Fruit fly (Drosophila melanogaster): Measurements from ENCODE around the gene emb.
A peak's percentile ranks its signal among the peaks of the same experiment; 100 is the strongest.

emb gene

DNA sequence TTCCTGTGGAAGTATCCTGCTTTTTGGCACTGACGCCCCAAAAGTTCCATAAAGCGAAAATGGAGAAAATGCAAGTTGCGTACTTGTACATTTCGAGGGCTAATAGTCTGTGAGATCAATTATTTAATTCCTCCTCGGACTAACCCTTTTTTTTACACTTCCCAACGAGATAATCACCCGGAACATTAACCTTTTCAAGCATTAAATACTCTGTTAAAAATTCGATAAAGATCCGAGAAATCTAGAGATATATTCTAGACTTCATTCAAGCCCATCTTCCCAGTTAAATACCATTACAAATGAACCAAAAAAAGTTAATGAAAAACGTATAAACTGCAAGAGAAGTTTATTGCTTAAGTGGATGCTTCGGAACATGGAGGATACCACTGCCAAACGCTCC is 9.2 kb upstream of the emb start, which contains the start of gene lectin-29Ca:
Gene lectin-29Ca, minus strand, starts transcription at position 101 of the 400 bp plus-strand sequence.
- TF ChIP-seq EcR (GFP tag; optimal IDR thresholded peaks at IDR 0.05) (no peak), CG8478 (optimal IDR thresholded peaks at IDR 0.05) (no peak), psq (optimal IDR thresholded peaks at IDR 0.05) (no peak), usp (GFP tag; optimal IDR thresholded peaks at IDR 0.05) (no peak), Dll (optimal IDR thresholded peaks at IDR 0.05) (no peak), pan (optimal IDR thresholded peaks at IDR 0.05) (no peak)

DNA sequence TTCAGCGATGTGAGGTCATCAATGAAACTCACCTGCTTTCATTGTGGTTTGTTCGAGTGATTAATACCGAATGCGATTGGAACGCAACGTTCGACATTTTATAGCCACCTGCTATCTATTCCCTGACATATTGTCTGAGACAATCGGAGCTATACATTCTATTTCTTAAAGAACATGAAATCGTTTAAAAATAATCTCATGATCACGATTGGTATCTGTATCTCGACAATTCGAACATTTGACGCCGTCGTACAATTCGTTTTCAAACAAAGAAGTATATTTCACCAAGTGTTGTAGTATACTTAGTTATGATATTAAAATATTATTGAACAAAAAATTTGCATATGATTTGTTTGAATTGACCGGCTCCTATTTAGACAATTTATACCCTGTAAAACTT is 8.5 kb upstream of the emb start, which contains the start of gene Peritrophin-15b:
Gene Peritrophin-15b, minus strand, starts transcription at position 101 of the 400 bp plus-strand sequence.
- TF ChIP-seq usp (GFP tag; optimal IDR thresholded peaks at IDR 0.05) = no peak
- TF ChIP-seq EcR (GFP tag; optimal IDR thresholded peaks at IDR 0.05) = no peak
- TF ChIP-seq CG8478 (optimal IDR thresholded peaks at IDR 0.05) = no peak

DNA sequence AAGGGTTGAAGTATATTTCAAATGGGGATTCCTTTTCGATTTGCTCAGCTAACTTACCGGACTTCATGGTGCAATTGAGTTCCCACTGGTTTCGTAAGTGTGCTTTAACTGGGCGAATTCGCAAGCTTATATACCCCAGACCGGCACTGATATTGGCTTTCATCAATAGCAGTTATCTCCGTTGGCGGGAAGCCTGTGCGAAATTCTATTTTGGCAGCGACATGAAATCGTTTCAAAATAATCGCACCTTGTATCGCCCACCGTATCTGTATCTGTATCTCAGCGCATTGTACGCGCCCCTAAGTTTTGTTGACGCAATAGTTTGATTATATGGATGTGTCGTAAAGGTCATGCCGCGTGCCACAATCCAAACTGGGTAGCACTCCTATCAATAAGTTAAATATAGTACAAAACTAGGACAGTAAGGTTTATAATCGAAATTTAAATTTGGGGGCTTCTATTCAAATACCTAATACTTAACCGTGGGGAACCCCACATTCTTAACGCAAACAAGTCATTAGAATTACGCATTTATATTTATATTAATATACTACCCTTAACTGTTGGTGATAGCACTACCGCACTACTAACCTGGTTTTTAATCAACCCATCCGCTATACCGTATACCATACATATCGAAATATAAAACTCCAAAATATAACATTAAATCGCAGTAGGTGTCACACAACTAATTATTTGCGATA is 7.2 kb upstream of the emb start, which contains the start of the genes Peritrophin-15a and CG13385:
Gene Peritrophin-15a, minus strand, starts transcription at position 101 of the 704 bp plus-strand sequence.
Gene CG13385, plus strand, starts transcription at position 654 of the 704 bp plus-strand sequence.
- no peak for TF ChIP-seq CG8478 (optimal IDR thresholded peaks at IDR 0.05)
- TF ChIP-seq Dll (optimal IDR thresholded peaks at IDR 0.05) = no peak
- TF ChIP-seq EcR (GFP tag; optimal IDR thresholded peaks at IDR 0.05) = no peak
- TF ChIP-seq pan (optimal IDR thresholded peaks at IDR 0.05) = no peak
- TF ChIP-seq psq (optimal IDR thresholded peaks at IDR 0.05) = no peak
- no peak for TF ChIP-seq usp (GFP tag; optimal IDR thresholded peaks at IDR 0.05)

DNA sequence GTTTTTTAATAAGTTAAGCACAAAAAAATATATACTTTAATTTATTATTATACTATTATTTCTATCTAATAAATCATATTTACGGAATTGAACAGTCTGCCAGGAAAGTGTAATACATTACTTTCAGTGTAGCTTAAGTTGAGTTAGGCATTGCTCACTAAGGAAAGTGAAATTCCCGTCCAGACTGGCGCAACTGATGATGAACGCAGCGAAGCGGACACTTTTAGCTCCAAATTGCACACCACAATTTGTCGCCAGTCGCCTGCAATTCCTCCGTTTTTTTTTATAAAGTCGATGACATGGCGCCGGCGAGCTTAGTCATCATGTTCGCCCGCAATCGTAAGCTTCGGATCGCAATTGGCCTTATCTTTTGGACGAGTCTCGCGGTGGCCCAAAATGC is 4.7 kb upstream of the emb start, which contains the start of gene CG13386:
Gene CG13386, plus strand, starts transcription at position 301 of the 400 bp plus-strand sequence.
- TF ChIP-seq Dll (optimal IDR thresholded peaks at IDR 0.05) (no peak), EcR (GFP tag; optimal IDR thresholded peaks at IDR 0.05) (no peak), usp (GFP tag; optimal IDR thresholded peaks at IDR 0.05) (no peak), psq (optimal IDR thresholded peaks at IDR 0.05) (no peak), pan (optimal IDR thresholded peaks at IDR 0.05) (no peak), CG8478 (optimal IDR thresholded peaks at IDR 0.05) (no peak)

DNA sequence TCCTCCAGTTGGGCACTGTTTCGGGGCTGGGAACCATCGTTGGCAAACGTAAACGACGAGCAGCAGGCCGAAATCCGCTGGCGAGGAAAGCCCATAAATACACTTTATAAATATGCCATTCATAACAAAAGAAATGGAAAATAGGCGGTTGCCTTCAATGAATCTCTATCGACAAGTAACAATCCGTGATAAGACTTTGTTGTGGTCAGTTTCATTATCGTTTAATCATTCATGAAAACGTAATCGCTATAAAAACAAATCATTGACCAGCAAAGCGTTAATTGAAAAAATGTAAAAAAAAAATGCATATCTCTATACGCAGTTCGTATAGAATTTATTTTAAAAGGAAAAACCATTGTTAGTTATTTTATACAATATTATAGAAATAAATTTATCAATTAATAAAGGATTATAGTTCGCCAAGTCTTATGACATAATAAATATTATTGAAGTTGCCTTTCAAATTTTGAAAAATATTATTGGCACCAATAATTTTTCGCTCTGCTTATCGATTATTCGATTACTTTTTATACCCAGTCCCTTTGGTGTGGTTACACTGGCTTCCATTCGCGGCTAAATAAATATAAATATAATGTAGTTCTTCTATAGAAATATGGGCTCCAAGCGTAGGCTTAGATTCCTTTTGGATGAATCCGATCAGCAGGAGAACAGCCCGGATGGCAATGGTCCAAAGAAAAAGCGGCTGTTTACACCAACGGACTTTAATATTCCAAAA is 3.3 kb upstream of the emb start, which contains the start of gene CG31898:
Gene CG31898, plus strand, starts transcription at position 559 of the 736 bp plus-strand sequence.
- TF ChIP-seq psq (optimal IDR thresholded peaks at IDR 0.05) (no peak), EcR (GFP tag; optimal IDR thresholded peaks at IDR 0.05) (no peak), usp (GFP tag; optimal IDR thresholded peaks at IDR 0.05) (no peak), CG8478 (optimal IDR thresholded peaks at IDR 0.05) (no peak), Dll (optimal IDR thresholded peaks at IDR 0.05) (no peak)

DNA sequence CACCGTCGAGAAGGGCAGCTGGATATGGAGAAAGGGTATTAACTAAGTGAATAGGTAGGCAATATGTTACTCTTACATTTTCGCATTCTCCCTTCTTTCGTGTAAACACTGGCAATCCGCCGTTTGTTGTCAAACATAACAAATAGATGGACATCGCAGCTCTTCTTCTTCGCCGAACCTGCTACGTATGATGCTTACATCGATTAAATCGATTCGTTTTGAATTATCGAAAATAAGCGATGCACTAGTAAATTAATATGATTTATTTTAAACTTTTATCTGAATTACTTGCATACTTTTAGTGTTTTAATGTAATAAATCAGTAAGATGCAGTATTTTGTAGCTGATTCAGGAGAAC is 466 bp upstream of the emb start, which contains the start of gene fy:
Gene fy, minus strand, starts transcription at position 353 of the 358 bp plus-strand sequence.
- TF ChIP-seq psq (optimal IDR thresholded peaks at IDR 0.05) (no peak), pan (optimal IDR thresholded peaks at IDR 0.05) (no peak), usp (GFP tag; optimal IDR thresholded peaks at IDR 0.05) (no peak), EcR (GFP tag; optimal IDR thresholded peaks at IDR 0.05) (no peak), Dll (optimal IDR thresholded peaks at IDR 0.05) (no peak), CG8478 (optimal IDR thresholded peaks at IDR 0.05) (no peak)

DNA sequence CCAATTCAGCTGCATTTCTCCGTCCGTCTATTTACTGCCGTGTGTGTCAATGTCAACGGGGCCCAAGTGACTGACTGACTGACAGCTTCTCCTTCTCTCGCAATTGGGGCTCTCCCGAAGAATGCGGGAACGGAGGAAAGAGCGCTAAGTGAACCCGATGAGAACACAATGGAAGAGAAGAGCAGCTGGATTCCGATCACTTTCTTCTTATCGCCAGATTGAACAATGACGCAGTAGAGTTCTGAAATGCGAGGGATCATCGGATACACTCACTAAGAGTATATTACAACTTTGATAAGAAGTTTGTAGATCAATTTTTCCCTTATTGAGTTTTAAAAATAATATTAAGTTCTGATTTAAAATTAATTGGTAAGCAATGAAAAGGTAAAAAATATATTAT is 8.2 kb downstream of the emb start, which contains the start of gene Naglu:
Gene Naglu, minus strand, starts transcription at position 339 of the 400 bp plus-strand sequence.
- TF ChIP-seq pan (optimal IDR thresholded peaks at IDR 0.05) (no peak), CG8478 (optimal IDR thresholded peaks at IDR 0.05) (no peak), Dll (optimal IDR thresholded peaks at IDR 0.05) (no peak), usp (GFP tag; optimal IDR thresholded peaks at IDR 0.05) (no peak), psq (optimal IDR thresholded peaks at IDR 0.05) (no peak), EcR (GFP tag; optimal IDR thresholded peaks at IDR 0.05) (no peak)

DNA sequence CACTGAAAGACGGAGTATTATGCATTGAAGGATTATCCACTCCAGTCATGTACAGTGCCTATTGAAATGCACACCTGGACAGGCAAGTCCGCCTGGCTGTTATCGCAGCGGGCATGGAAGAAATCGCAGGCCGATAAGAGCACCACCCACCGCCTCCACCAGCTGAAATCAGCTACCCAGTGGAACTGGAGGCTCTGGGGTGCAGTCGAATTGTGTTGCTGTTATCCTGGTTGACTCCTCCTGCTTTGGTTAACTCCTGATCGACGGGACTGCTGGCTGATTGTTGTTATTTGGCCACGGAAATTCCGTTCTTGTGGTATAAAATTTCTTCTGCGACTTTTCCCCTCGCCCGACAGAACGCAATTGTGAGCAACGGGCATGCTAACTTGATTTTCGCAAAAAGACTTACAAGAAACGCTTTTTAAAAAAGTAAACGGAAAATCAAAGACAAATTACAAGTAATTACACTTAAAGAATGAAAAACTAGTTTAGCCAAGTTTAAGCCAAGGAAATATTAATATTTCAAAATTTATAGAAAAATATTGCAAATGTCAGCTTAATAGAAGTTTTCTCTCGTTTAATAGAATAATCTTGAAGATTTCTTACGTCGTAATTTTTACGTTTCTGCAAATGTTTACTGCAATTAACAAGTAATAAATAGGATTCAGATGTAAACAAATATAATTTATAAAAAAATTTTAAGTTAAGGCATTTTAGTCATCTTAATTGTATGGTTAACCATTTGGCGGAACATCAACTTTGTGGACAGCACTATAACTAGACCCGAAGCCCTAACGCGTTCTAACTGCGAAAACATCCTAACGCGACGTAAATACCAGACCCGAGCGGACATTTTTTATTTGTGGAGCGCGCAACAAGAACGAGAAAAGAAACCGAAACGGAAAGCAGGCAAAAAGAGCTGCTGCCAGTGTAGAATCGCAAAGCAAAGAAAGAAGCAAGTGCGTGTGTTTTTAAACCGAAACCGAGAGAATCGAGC is 11.8 kb downstream of the emb start, which contains the start of the genes CG13398 and Akap200:
Gene CG13398, minus strand, starts transcription at position 370 of the 997 bp plus-strand sequence.
Gene Akap200, plus strand, starts transcription at position 804 of the 997 bp plus-strand sequence.
- TF ChIP-seq EcR (GFP tag; optimal IDR thresholded peaks at IDR 0.05) (no peak), usp (GFP tag; optimal IDR thresholded peaks at IDR 0.05) (no peak), Dll (optimal IDR thresholded peaks at IDR 0.05) (no peak), psq (optimal IDR thresholded peaks at IDR 0.05) (no peak), CG8478 (optimal IDR thresholded peaks at IDR 0.05) (no peak), pan (optimal IDR thresholded peaks at IDR 0.05) (no peak)

DNA sequence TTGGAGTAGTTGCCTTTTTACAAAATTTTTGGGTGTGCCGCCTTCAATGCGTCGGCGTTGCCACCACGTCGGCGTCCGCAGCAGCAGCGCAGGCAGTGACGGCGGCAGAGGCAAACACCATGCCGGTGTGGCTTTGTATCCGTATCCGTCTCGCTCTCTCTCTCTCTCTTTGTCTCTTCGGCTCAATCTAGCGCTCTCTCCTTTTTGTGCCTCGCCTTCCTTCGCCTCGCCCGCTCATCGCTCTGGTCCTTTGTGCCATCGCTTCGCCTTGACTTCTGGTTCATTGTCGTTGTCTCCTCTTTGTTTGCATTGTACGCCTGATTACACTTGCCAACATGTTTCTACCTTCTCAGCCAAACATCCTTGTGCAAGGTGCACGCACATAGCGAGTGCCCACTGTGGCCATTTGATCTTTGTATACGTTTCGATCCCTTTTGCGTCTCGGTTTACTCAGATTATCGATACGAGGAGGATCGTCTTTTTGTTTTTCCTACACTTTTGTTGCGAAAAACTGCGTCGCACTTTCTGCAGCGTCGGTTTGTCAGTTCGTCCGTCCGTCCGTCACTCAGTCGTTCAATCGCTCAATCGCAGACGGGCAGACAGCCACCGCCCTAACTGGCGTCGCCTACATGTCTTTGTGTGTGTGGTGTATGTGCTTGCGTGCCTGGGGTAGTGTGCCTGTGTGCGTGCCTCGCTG is 13.1 kb downstream of the emb start:
- TF ChIP-seq Dll (optimal IDR thresholded peaks at IDR 0.05) = peak; percentile 53
- TF ChIP-seq EcR (GFP tag; optimal IDR thresholded peaks at IDR 0.05) = no peak

DNA sequence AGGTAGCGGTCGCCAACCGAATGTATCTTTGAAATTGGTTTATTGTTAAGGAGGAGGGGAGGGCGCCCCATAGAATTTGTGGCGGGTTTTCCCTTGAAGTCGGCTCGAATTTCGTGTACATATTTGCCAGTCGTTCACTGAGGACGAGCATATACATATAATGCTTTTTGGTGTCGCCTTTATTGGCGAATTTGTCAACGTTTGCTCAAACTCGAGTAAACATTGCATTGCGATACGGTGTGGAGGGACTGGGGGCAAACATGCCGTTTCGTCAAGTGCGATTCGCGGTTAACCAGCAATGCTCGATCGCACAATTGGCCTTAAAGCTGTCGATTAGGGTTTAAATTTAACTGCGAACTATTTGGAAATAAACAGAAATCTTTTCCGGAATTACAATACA is 14.2 kb downstream of the emb start:
- no peak for TF ChIP-seq psq (optimal IDR thresholded peaks at IDR 0.05)

All from whole organism.